Worm (Caenorhabditis elegans) whole organism, L4 larva: ENCODE measurements around the gene srx-92.

ENCODE experiments used
- F37D6.2 ChIP-seq: sonication (generic microtip); optimal IDR thresholded peaks from 2 replicates; lab custom pipeline; 2016; ENCODE audit warnings: mild to moderate bottlenecking, missing genetic modification characterization, missing compliant biosample characterization
- F49E8.2 ChIP-seq: sonication (generic microtip); optimal IDR thresholded peaks from 2 replicates; lab custom pipeline; 2016; ENCODE audit warnings: missing compliant biosample characterization, mild to moderate bottlenecking, missing genetic modification characterization, borderline replicate concordance
- Y75B8A.6 ChIP-seq: fragments of 200-800 bp; sonication (Bioruptor generic); IDR thresholded peaks from 2 replicates; pipeline ENCODE4 v1.3.6; 2022; ENCODE audit warnings: missing genetic modification reagents, missing genetic modification characterization, missing compliant biosample characterization
- ZK546.5 ChIP-seq, 2 experiments: sonication (generic microtip); optimal IDR thresholded peaks; 2 replicates each; lab custom pipeline; 2017; ENCODE audit warnings: missing biosample characterization in 2 of 2, missing genetic modification characterization in 2 of 2
- aha-1 ChIP-seq: fragments of 150-350 bp; peaks from one replicate; lab custom pipeline; 2014; ENCODE audit warnings: missing biosample characterization, missing genetic modification characterization
- aly-2 ChIP-seq: sonication (generic microtip); optimal IDR thresholded peaks from 2 replicates; lab custom pipeline; 2018; ENCODE audit warnings: missing biosample characterization, missing genetic modification characterization
- arid-1 ChIP-seq: fragments of 200-800 bp; sonication (Bioruptor generic); conservative IDR thresholded peaks from 2 replicates; pipeline ENCODE4 v1.3.6; 2022; ENCODE audit warnings: missing genetic modification reagents, missing genetic modification characterization, missing compliant biosample characterization
- ceh-32 ChIP-seq: sonication (generic microtip); optimal IDR thresholded peaks from 2 replicates; lab custom pipeline; 2016; ENCODE audit warnings: mild to moderate bottlenecking, missing genetic modification characterization, missing compliant biosample characterization; ENCODE audit not compliant: poor library complexity
- ceh-44 ChIP-seq: fragments of 200-800 bp; sonication (Bioruptor generic); IDR thresholded peaks from 2 replicates; pipeline ENCODE4 v1.3.6; 2022; ENCODE audit warnings: missing genetic modification reagents, missing genetic modification characterization, missing compliant biosample characterization
- ceh-62 ChIP-seq: sonication (generic microtip); optimal IDR thresholded peaks from 2 replicates; lab custom pipeline; 2017; ENCODE audit warnings: missing biosample characterization, missing genetic modification characterization
- ctbp-1 ChIP-seq: fragments of 200-800 bp; sonication (Bioruptor generic); IDR thresholded peaks from 2 replicates; pipeline ENCODE4 v1.3.6; 2022; ENCODE audit warnings: missing genetic modification reagents, missing genetic modification characterization, missing compliant biosample characterization
- daf-12 ChIP-seq: fragments of 150-350 bp; optimal IDR thresholded peaks from 2 replicates; lab custom pipeline; 2014; ENCODE audit warnings: missing biosample characterization, missing genetic modification reagents, missing genetic modification characterization
- daf-19 ChIP-seq: fragments of 200-800 bp; sonication (Bioruptor generic); conservative IDR thresholded peaks from 2 replicates; pipeline ENCODE4 v1.3.6; 2022; ENCODE audit warnings: missing genetic modification characterization, missing compliant biosample characterization
- dmd-8 ChIP-seq: fragments of 200-800 bp; sonication (Bioruptor generic); IDR thresholded peaks from 2 replicates; pipeline ENCODE4 v1.3.6; 2022; ENCODE audit warnings: missing genetic modification characterization, missing compliant biosample characterization
- duxl-1 ChIP-seq: sonication (generic microtip); optimal IDR thresholded peaks from 2 replicates; lab custom pipeline; 2016; ENCODE audit warnings: mild to moderate bottlenecking, missing genetic modification characterization, moderate library complexity, missing compliant biosample characterization; ENCODE audit not compliant: poor library complexity
- gei-8 ChIP-seq: fragments of 200-800 bp; sonication (Bioruptor generic); optimal IDR thresholded peaks from 2 replicates; lab custom pipeline; 2018; ENCODE audit warnings: mild to moderate bottlenecking, missing genetic modification characterization, missing compliant biosample characterization
- hlh-11 ChIP-seq: fragments of 200-800 bp; sonication (Bioruptor generic); optimal IDR thresholded peaks from 2 replicates; lab custom pipeline; 2018; ENCODE audit warnings: mild to moderate bottlenecking, missing genetic modification characterization, missing compliant biosample characterization
- hlh-30 ChIP-seq: sonication (generic microtip); optimal IDR thresholded peaks from 2 replicates; lab custom pipeline; 2017; ENCODE audit warnings: antibody characterized with exemption, mild to moderate bottlenecking, missing genetic modification characterization, missing compliant biosample characterization; ENCODE audit not compliant: insufficient read depth
- jun-1 ChIP-seq: fragments of 150-350 bp; optimal IDR thresholded peaks from 2 replicates; lab custom pipeline; 2014; ENCODE audit warnings: missing biosample characterization, missing genetic modification reagents, missing genetic modification characterization
- lin-1 ChIP-seq: fragments of 200-800 bp; sonication (Bioruptor generic); IDR thresholded peaks from 2 replicates; pipeline ENCODE4 v1.3.6; 2022; ENCODE audit warnings: missing genetic modification reagents, missing genetic modification characterization, missing compliant biosample characterization
- lin-15B ChIP-seq: fragments of 150-350 bp; sonication (generic microtip); optimal IDR thresholded peaks from 3 replicates; lab custom pipeline; 2014; ENCODE audit warnings: missing biosample characterization, missing genetic modification characterization
- lin-38 ChIP-seq: fragments of 200-800 bp; sonication (Bioruptor generic); IDR thresholded peaks from 2 replicates; pipeline ENCODE4 v1.3.6; 2022; ENCODE audit warnings: missing genetic modification reagents, missing genetic modification characterization, missing compliant biosample characterization
- lin-39 ChIP-seq: fragments of 150-350 bp; optimal IDR thresholded peaks from 2 replicates; lab custom pipeline; 2014; ENCODE audit warnings: missing biosample characterization, missing genetic modification reagents, missing genetic modification characterization
- madf-5 ChIP-seq, 2 experiments: fragments of 200-800 bp; sonication (Bioruptor generic); IDR thresholded peaks; 2 replicates each; pipeline ENCODE4 v1.3.6; 2022; ENCODE audit warnings: missing compliant biosample characterization in 2 of 2, missing genetic modification characterization in 2 of 2
- madf-9 ChIP-seq: fragments of 200-800 bp; sonication (Bioruptor generic); conservative IDR thresholded peaks from 2 replicates; pipeline ENCODE4 v1.3.6; 2022; ENCODE audit warnings: missing genetic modification reagents, missing genetic modification characterization, missing compliant biosample characterization
- mdl-1 ChIP-seq, 2 experiments: fragments of 150-350 bp in 1 of 2; sonication (generic microtip) in 1 of 2; optimal IDR thresholded peaks; 2 replicates each; lab custom pipeline; 2014 to 2017; ENCODE audit warnings: missing biosample characterization in 2 of 2, missing genetic modification characterization in 2 of 2
- nhr-11 ChIP-seq: fragments of 150-350 bp; optimal IDR thresholded peaks from 2 replicates; lab custom pipeline; 2014; ENCODE audit warnings: missing biosample characterization, missing genetic modification characterization
- nhr-237 ChIP-seq: sonication (generic microtip); optimal IDR thresholded peaks from 2 replicates; lab custom pipeline; 2017; ENCODE audit warnings: missing biosample characterization, missing genetic modification characterization
- nhr-28 ChIP-seq: fragments of 150-350 bp; optimal IDR thresholded peaks from 2 replicates; lab custom pipeline; 2014; ENCODE audit warnings: missing biosample characterization, missing genetic modification characterization
- nhr-42 ChIP-seq: fragments of 200-800 bp; sonication (Bioruptor generic); IDR thresholded peaks from 2 replicates; pipeline ENCODE4 v1.3.6; 2022; ENCODE audit warnings: missing genetic modification characterization, missing compliant biosample characterization
- nhr-48 ChIP-seq: sonication (generic microtip); optimal IDR thresholded peaks from 2 replicates; lab custom pipeline; 2016; ENCODE audit warnings: mild to moderate bottlenecking, missing genetic modification characterization, missing compliant biosample characterization
- nhr-6 ChIP-seq: fragments of 150-350 bp; optimal IDR thresholded peaks from 2 replicates; lab custom pipeline; 2014; ENCODE audit warnings: missing biosample characterization, missing genetic modification characterization
- pha-4 ChIP-seq, 2 experiments: fragments of 150-350 bp in 1 of 2; fragments of 200-800 bp in 1 of 2; sonication (Bioruptor generic) in 1 of 2; IDR thresholded peaks in 1 of 2; optimal IDR thresholded peaks in 1 of 2; 2 replicates each; pipeline versions ENCODE4 v1.3.6 to Lab custom; 2014 to 2022; ENCODE audit warnings: missing genetic modification characterization in 2 of 2, missing genetic modification reagents in 2 of 2, missing biosample characterization in 1 of 2, missing compliant biosample characterization in 1 of 2
- php-3 ChIP-seq: fragments of 200-800 bp; sonication (Bioruptor generic); IDR thresholded peaks from 2 replicates; pipeline ENCODE4 v1.3.6; 2022; ENCODE audit warnings: missing genetic modification reagents, missing genetic modification characterization, missing compliant biosample characterization
- saeg-2 ChIP-seq: fragments of 200-800 bp; sonication (Bioruptor generic); IDR thresholded peaks from 2 replicates; pipeline ENCODE4 v1.3.6; 2022; ENCODE audit warnings: missing genetic modification reagents, missing genetic modification characterization, missing compliant biosample characterization
- snpc-1.2 ChIP-seq: fragments of 200-800 bp; sonication (Bioruptor generic); IDR thresholded peaks from 2 replicates; pipeline ENCODE4 v1.3.6; 2022; ENCODE audit warnings: missing genetic modification reagents, missing genetic modification characterization, missing compliant biosample characterization
- tag-97 ChIP-seq: fragments of 200-800 bp; sonication (Bioruptor generic); IDR thresholded peaks from 2 replicates; pipeline ENCODE4 v1.3.6; 2022; ENCODE audit warnings: missing genetic modification characterization, missing compliant biosample characterization
- tra-1 ChIP-seq: fragments of 200-800 bp; sonication (Bioruptor generic); IDR thresholded peaks from 2 replicates; pipeline ENCODE4 v1.3.6; 2022; ENCODE audit warnings: missing genetic modification reagents, missing genetic modification characterization, missing compliant biosample characterization
- unc-130 ChIP-seq: sonication (generic microtip); optimal IDR thresholded peaks from 2 replicates; lab custom pipeline; 2016; ENCODE audit warnings: missing genetic modification reagents, missing genetic modification characterization, missing compliant biosample characterization
- unc-39 ChIP-seq: sonication (generic microtip); optimal IDR thresholded peaks from 2 replicates; lab custom pipeline; 2017; ENCODE audit warnings: missing biosample characterization, missing genetic modification characterization
- unc-62 ChIP-seq, 3 experiments: fragments of 150-350 bp in 1 of 3; sonication (generic microtip); optimal IDR thresholded peaks in 2 of 3; peaks in 1 of 3; 1 replicate in 1 of 3; 2 replicates in 2 of 3; lab custom pipeline; 2014 to 2017; ENCODE audit warnings: missing biosample characterization in 3 of 3, missing genetic modification characterization in 3 of 3, missing genetic modification reagents in 3 of 3, missing genotype in 1 of 3
- zag-1 ChIP-seq: fragments of 150-350 bp; optimal IDR thresholded peaks from 2 replicates; lab custom pipeline; 2014; ENCODE audit warnings: missing biosample characterization, missing genetic modification characterization
- zip-11 ChIP-seq: fragments of 200-800 bp; sonication (Bioruptor generic); IDR thresholded peaks from 2 replicates; pipeline ENCODE4 v1.3.6; 2022; ENCODE audit warnings: missing genetic modification characterization, missing compliant biosample characterization
- zip-2 ChIP-seq: fragments of 150-350 bp; optimal IDR thresholded peaks from 2 replicates; lab custom pipeline; 2014; ENCODE audit warnings: missing biosample characterization, missing genetic modification characterization
- ztf-11 ChIP-seq: fragments of 150-350 bp; optimal IDR thresholded peaks from 2 replicates; lab custom pipeline; 2014; ENCODE audit warnings: missing biosample characterization, missing genetic modification characterization
- ztf-7 ChIP-seq: fragments of 150-350 bp; optimal IDR thresholded peaks from 2 replicates; lab custom pipeline; 2014; ENCODE audit warnings: missing biosample characterization, missing genetic modification characterization

Gene srx-92

ce11 chrV:7320909-7321308, 4.3 kb downstream of the srx-92 start, which contains the start of gene lmd-4:
lmd-4 (minus strand) TSS chrV:7321009.
- no peak for TF ChIP-seq mdl-1 (tag; optimal IDR thresholded peaks at IDR 0.05; lab: Kevin White, UChicago)
- no peak for TF ChIP-seq hlh-30
- no peak for TF ChIP-seq arid-1 (GFP tag; lab: Robert Waterston, UW)
- TF ChIP-seq unc-130 (GFP tag; lab: Kevin White, UChicago): no peak
- no peak for TF ChIP-seq aha-1 (tag; lab: Kevin White, UChicago)
- no peak for TF ChIP-seq lin-39
- TF ChIP-seq dmd-8 (GFP tag; lab: Robert Waterston, UW): no peak
- TF ChIP-seq aly-2 (tag; lab: Kevin White, UChicago): no peak
- no peak for TF ChIP-seq php-3
- TF ChIP-seq nhr-11: no peak
- TF ChIP-seq snpc-1.2 (GFP tag; lab: Robert Waterston, UW): no peak
- no peak for TF ChIP-seq nhr-42 (GFP tag; lab: Robert Waterston, UW)
- no peak for TF ChIP-seq zip-11 (GFP tag; lab: Robert Waterston, UW)
- TF ChIP-seq F49E8.2 (tag; lab: Kevin White, UChicago): no peak
- TF ChIP-seq unc-39 (tag; lab: Kevin White, UChicago): no peak
- no peak for TF ChIP-seq F37D6.2 (tag; lab: Kevin White, UChicago)
- no peak for TF ChIP-seq unc-62 (GFP tag; optimal IDR thresholded peaks at IDR 0.05 in 1 of 2; lab: Kevin White, UChicago)
- no peak for TF ChIP-seq unc-62 (tag; optimal IDR thresholded peaks at IDR 0.05; lab: Kevin White, UChicago)
- no peak for TF ChIP-seq ceh-62 (tag; lab: Kevin White, UChicago)
- TF ChIP-seq hlh-11 (tag; lab: Kevin White, UChicago): no peak

ce11 chrV:7313233-7313632, 12.0 kb downstream of the srx-92 start, which contains the start of gene srx-6:
srx-6 (minus strand) TSS chrV:7313333.
- TF ChIP-seq pha-4 (GFP tag; IDR thresholded peaks at IDR 0.05; lab: Robert Waterston, UW): no peak
- no peak for TF ChIP-seq pha-4 (tag; optimal IDR thresholded peaks at IDR 0.05; lab: Kevin White, UChicago)
- no peak for TF ChIP-seq nhr-28 (tag; lab: Kevin White, UChicago)
- no peak for TF ChIP-seq daf-12 (tag; lab: Kevin White, UChicago)
- no peak for TF ChIP-seq saeg-2 (GFP tag; lab: Robert Waterston, UW)
- TF ChIP-seq jun-1 (tag; lab: Kevin White, UChicago): no peak
- TF ChIP-seq hlh-11 (tag; lab: Kevin White, UChicago): no peak
- no peak for TF ChIP-seq ceh-44 (GFP tag; lab: Robert Waterston, UW)
- TF ChIP-seq ZK546.5 (tag; optimal IDR thresholded peaks at IDR 0.05; lab: Kevin White, UChicago): no peak
- TF ChIP-seq unc-62 (GFP tag; optimal IDR thresholded peaks at IDR 0.05 in 1 of 2; lab: Kevin White, UChicago): no peak
- no peak for TF ChIP-seq unc-62 (tag; optimal IDR thresholded peaks at IDR 0.05; lab: Kevin White, UChicago)
- TF ChIP-seq zip-2: no peak
- TF ChIP-seq nhr-48 (tag; lab: Kevin White, UChicago): no peak
- TF ChIP-seq Y75B8A.6 (GFP tag; lab: Robert Waterston, UW): no peak
- TF ChIP-seq aly-2 (tag; lab: Kevin White, UChicago): no peak
- no peak for TF ChIP-seq gei-8 (GFP tag; lab: Kevin White, UChicago)
- TF ChIP-seq ctbp-1: no peak
- TF ChIP-seq duxl-1 (tag; lab: Kevin White, UChicago): no peak
- TF ChIP-seq mdl-1 (tag; optimal IDR thresholded peaks at IDR 0.05; lab: Kevin White, UChicago): no peak
- no peak for TF ChIP-seq F49E8.2 (tag; lab: Kevin White, UChicago)
- TF ChIP-seq ztf-11 (tag; lab: Kevin White, UChicago): no peak
- no peak for TF ChIP-seq lin-1 (GFP tag; lab: Robert Waterston, UW)
- TF ChIP-seq, all 104 proteins: peak for 0

- no peak for TF ChIP-seq tra-1 (GFP tag; lab: Robert Waterston, UW)
- TF ChIP-seq madf-5 (GFP tag; IDR thresholded peaks at IDR 0.05; lab: Robert Waterston, UW): no peak
- TF ChIP-seq lin-38 (GFP tag; lab: Robert Waterston, UW): no peak
- no peak for TF ChIP-seq jun-1 (tag; lab: Kevin White, UChicago)
- TF ChIP-seq ceh-32: no peak
- no peak for TF ChIP-seq madf-9 (GFP tag; lab: Robert Waterston, UW)
- TF ChIP-seq lin-15B (tag; lab: Kevin White, UChicago): no peak
- TF ChIP-seq ztf-7: no peak
- no peak for TF ChIP-seq nhr-237 (tag; lab: Kevin White, UChicago)
- no peak for TF ChIP-seq zag-1 (tag; lab: Kevin White, UChicago)
- TF ChIP-seq daf-19 (GFP tag; lab: Robert Waterston, UW): no peak
- no peak for TF ChIP-seq nhr-6
- TF ChIP-seq tag-97: no peak
Measured at ce11 chrV:7307089-7307488, 18.1 kb downstream of the srx-92 start, which contains the start of gene F07G11.1. F07G11.1 (plus strand) TSS chrV:7307389.
